Worm (Caenorhabditis elegans) whole organism, L3 larva: ENCODE measurements around the gene C25H3.10.

Experiments used
- R02D3.7 ChIP-seq: fragments of 150-350 bp; optimal IDR thresholded peaks from 2 replicates; lab custom pipeline; 2014; ENCODE audit warnings: missing biosample characterization, missing genetic modification characterization
- aly-2 ChIP-seq: fragments of 150-350 bp; optimal IDR thresholded peaks from 2 replicates; lab custom pipeline; 2014; ENCODE audit warnings: missing biosample characterization, missing genetic modification characterization
- ama-1 ChIP-seq: fragments of 150-350 bp; optimal IDR thresholded peaks from 2 replicates; lab custom pipeline; 2018
- ceh-16 ChIP-seq: sonication (generic microtip); optimal IDR thresholded peaks from 2 replicates; lab custom pipeline; 2017; ENCODE audit warnings: missing biosample characterization, missing genetic modification characterization
- ceh-9 ChIP-seq: sonication (generic microtip); optimal IDR thresholded peaks from 2 replicates; lab custom pipeline; 2018; ENCODE audit warnings: missing biosample characterization, missing genetic modification characterization
- daf-12 ChIP-seq: fragments of 150-350 bp; optimal IDR thresholded peaks from 2 replicates; lab custom pipeline; 2014; ENCODE audit warnings: missing biosample characterization, missing genetic modification reagents, missing genetic modification characterization
- egl-27 ChIP-seq: sonication (generic microtip); optimal IDR thresholded peaks from 4 replicates; lab custom pipeline; 2017; ENCODE audit warnings: missing biosample characterization, missing genetic modification reagents, missing genetic modification characterization
- egl-5 ChIP-seq: fragments of 150-350 bp; optimal IDR thresholded peaks from 2 replicates; lab custom pipeline; 2017; ENCODE audit warnings: missing biosample characterization, missing genetic modification reagents, missing genetic modification characterization, inconsistent platforms
- elt-1 ChIP-seq: fragments of 150-350 bp; optimal IDR thresholded peaks from 2 replicates; lab custom pipeline; 2014; ENCODE audit warnings: missing biosample characterization, missing genetic modification characterization
- elt-2 ChIP-seq: sonication (generic microtip); optimal IDR thresholded peaks from 2 replicates; lab custom pipeline; 2016; ENCODE audit warnings: missing genetic modification reagents, mild to moderate bottlenecking, missing genetic modification characterization, missing compliant biosample characterization
- eor-1 ChIP-seq, 2 experiments: fragments of 150-350 bp; optimal IDR thresholded peaks; 2 replicates each; lab custom pipeline; 2014 to 2018; ENCODE audit warnings: missing biosample characterization in 2 of 2, missing genetic modification characterization in 2 of 2
- fkh-2 ChIP-seq: fragments of 150-350 bp; optimal IDR thresholded peaks from 2 replicates; lab custom pipeline; 2014; ENCODE audit warnings: missing biosample characterization, missing genetic modification reagents, missing genetic modification characterization
- fos-1 ChIP-seq: fragments of 150-350 bp; optimal IDR thresholded peaks from 2 replicates; lab custom pipeline; 2014; ENCODE audit warnings: missing biosample characterization, missing genetic modification characterization
- hmg-11 ChIP-seq: sonication (generic microtip); optimal IDR thresholded peaks from 2 replicates; lab custom pipeline; 2016; ENCODE audit warnings: missing genetic modification characterization, missing compliant biosample characterization
- jun-1 ChIP-seq: fragments of 150-350 bp; optimal IDR thresholded peaks from 2 replicates; lab custom pipeline; 2014; ENCODE audit warnings: missing biosample characterization, missing genetic modification reagents, missing genetic modification characterization
- lin-15B ChIP-seq: fragments of 150-350 bp; optimal IDR thresholded peaks from 2 replicates; lab custom pipeline; 2014; ENCODE audit warnings: missing biosample characterization, missing genetic modification characterization
- lin-39 ChIP-seq: fragments of 150-350 bp; optimal IDR thresholded peaks from 2 replicates; lab custom pipeline; 2018; ENCODE audit warnings: missing biosample characterization, missing genetic modification reagents, missing genetic modification characterization
- lsy-12 ChIP-seq: sonication (generic microtip); optimal IDR thresholded peaks from 2 replicates; lab custom pipeline; 2016; ENCODE audit warnings: mild to moderate bottlenecking, missing genetic modification characterization, missing compliant biosample characterization
- nfya-1 ChIP-seq: sonication (generic microtip); optimal IDR thresholded peaks from 2 replicates; lab custom pipeline; 2017; ENCODE audit warnings: missing genetic modification characterization, mild to moderate bottlenecking, missing compliant biosample characterization, antibody characterized with exemption, moderate library complexity; ENCODE audit not compliant: insufficient read depth
- nhr-12 ChIP-seq: fragments of 150-350 bp; optimal IDR thresholded peaks from 2 replicates; lab custom pipeline; 2014; ENCODE audit warnings: missing biosample characterization, missing genetic modification characterization
- nhr-237 ChIP-seq: fragments of 150-350 bp; optimal IDR thresholded peaks from 2 replicates; lab custom pipeline; 2014; ENCODE audit warnings: missing biosample characterization, missing genetic modification characterization
- nhr-25 ChIP-seq: sonication (generic microtip); optimal IDR thresholded peaks from 2 replicates; lab custom pipeline; 2017; ENCODE audit warnings: missing biosample characterization, missing genetic modification characterization
- nhr-28 ChIP-seq: fragments of 150-350 bp; optimal IDR thresholded peaks from 2 replicates; lab custom pipeline; 2014; ENCODE audit warnings: missing biosample characterization, missing genetic modification characterization
- nhr-43 ChIP-seq: sonication (generic microtip); optimal IDR thresholded peaks from 2 replicates; lab custom pipeline; 2016; ENCODE audit warnings: mild to moderate bottlenecking, missing genetic modification characterization, missing compliant biosample characterization; ENCODE audit not compliant: poor library complexity, severe bottlenecking
- nhr-67 ChIP-seq: fragments of 150-350 bp; optimal IDR thresholded peaks from 2 replicates; lab custom pipeline; 2014; ENCODE audit warnings: missing biosample characterization, missing genetic modification characterization
- nhr-76 ChIP-seq: fragments of 150-350 bp; sonication (generic microtip); optimal IDR thresholded peaks from 5 replicates; lab custom pipeline; 2014; ENCODE audit warnings: missing biosample characterization, missing genetic modification characterization
- pha-4 ChIP-seq: fragments of 150-350 bp; optimal IDR thresholded peaks from 2 replicates; lab custom pipeline; 2014; ENCODE audit warnings: missing biosample characterization, missing genetic modification reagents, missing genetic modification characterization
- pqm-1 ChIP-seq: fragments of 150-350 bp; optimal IDR thresholded peaks from 2 replicates; lab custom pipeline; 2017; ENCODE audit warnings: missing biosample characterization, missing genetic modification characterization, inconsistent platforms
- sea-2 ChIP-seq: fragments of 150-350 bp; sonication (generic microtip); optimal IDR thresholded peaks from 4 replicates; lab custom pipeline; 2014; ENCODE audit warnings: missing biosample characterization, missing genetic modification reagents, missing genetic modification characterization
- skn-1 ChIP-seq: fragments of 150-350 bp; optimal IDR thresholded peaks from 2 replicates; lab custom pipeline; 2014; ENCODE audit warnings: missing biosample characterization, missing genetic modification characterization
- snpc-4 ChIP-seq: fragments of 150-350 bp; optimal IDR thresholded peaks from 2 replicates; lab custom pipeline; 2014; ENCODE audit warnings: missing biosample characterization, missing genetic modification characterization
- tbx-2 ChIP-seq: sonication (generic microtip); optimal IDR thresholded peaks from 2 replicates; lab custom pipeline; 2016; ENCODE audit warnings: mild to moderate bottlenecking, missing genetic modification characterization, missing compliant biosample characterization
- unc-62 ChIP-seq: fragments of 150-350 bp; sonication (generic microtip); optimal IDR thresholded peaks from 4 replicates; lab custom pipeline; 2014; ENCODE audit warnings: missing biosample characterization, missing genetic modification reagents, missing genetic modification characterization
- ztf-11 ChIP-seq: fragments of 150-350 bp; optimal IDR thresholded peaks from 2 replicates; lab custom pipeline; 2014; ENCODE audit warnings: missing biosample characterization, missing genetic modification characterization
- ztf-4 ChIP-seq: fragments of 150-350 bp; optimal IDR thresholded peaks from 2 replicates; lab custom pipeline; 2014; ENCODE audit warnings: missing biosample characterization, missing genetic modification characterization

C25H3.10 gene

DNA sequence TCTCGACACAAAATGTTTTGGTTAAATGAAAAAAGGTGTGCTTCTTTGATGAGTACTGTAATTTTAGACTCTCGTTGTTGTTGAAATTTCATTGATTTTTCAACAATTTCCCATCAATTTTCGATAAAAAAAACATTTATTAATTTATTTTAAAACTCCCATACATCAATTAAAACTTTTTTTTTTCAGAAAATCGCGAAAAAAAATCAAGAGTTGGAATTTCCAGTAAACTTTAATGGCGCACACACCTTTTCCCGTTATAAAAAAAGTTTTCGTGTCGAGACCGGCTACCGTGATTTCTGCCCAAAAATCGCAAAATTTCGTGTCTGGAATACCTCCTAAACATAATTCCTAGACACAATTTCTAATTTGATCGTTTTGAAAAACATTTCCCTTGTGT is 4.0 kb downstream of the C25H3.10 start, which contains the start of gene C25H3.14:
Gene C25H3.14, plus strand, starts transcription at position 301 of the 400 bp plus-strand sequence.
- TF ChIP-seq nfya-1 = no peak
- TF ChIP-seq snpc-4 = no peak
- TF ChIP-seq nhr-67 (tag; lab: Kevin White, UChicago) = no peak
- TF ChIP-seq lsy-12 = no peak
- TF ChIP-seq egl-27 (tag; lab: Kevin White, UChicago) = no peak
- no peak for TF ChIP-seq nhr-12
- TF ChIP-seq nhr-28 (tag; lab: Kevin White, UChicago) = no peak
- no peak for TF ChIP-seq elt-1 (tag; lab: Kevin White, UChicago)
- TF ChIP-seq pqm-1 (tag; lab: Kevin White, UChicago) = no peak
- no peak for TF ChIP-seq lin-15B

DNA sequence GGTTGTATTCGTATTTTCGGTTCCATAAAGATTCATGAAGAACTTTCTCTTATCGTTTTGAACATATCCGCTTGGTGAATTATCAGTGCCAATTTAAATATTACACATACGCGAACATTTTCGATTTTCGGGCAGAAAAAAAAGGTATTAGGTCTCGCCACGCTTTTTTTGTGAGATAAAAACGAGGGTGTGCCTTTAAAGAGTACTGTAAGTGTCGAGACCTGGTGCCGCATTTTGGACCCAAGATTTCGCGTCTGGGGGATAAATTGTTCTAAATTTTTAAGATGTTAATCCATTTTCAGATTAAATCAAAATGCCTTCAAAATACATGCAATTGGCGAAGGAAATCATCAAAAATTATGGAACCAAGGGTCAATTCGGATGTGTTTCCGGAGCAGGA is 4.9 kb downstream of the C25H3.10 start, which contains the start of gene C25H3.3:
Gene C25H3.3, plus strand, starts transcription at position 301 of the 400 bp plus-strand sequence.
- TF ChIP-seq ceh-9 (tag; lab: Kevin White, UChicago) (no peak), tbx-2 (tag; lab: Kevin White, UChicago) (no peak), sea-2 (no peak), skn-1 (tag; lab: Kevin White, UChicago) (no peak), egl-5 (tag; lab: Kevin White, UChicago) (no peak), ztf-11 (tag; lab: Kevin White, UChicago) (no peak), ceh-16 (tag; lab: Kevin White, UChicago) (no peak), nhr-12 (no peak), ztf-4 (tag; lab: Kevin White, UChicago) (no peak), eor-1 (tag; optimal IDR thresholded peaks at IDR 0.05; lab: Kevin White, UChicago) (no peak), pqm-1 (tag; lab: Kevin White, UChicago) (no peak), nhr-237 (tag; lab: Kevin White, UChicago) (no peak), R02D3.7 (tag; lab: Kevin White, UChicago) (no peak), fkh-2 (tag; lab: Kevin White, UChicago) (no peak)

DNA sequence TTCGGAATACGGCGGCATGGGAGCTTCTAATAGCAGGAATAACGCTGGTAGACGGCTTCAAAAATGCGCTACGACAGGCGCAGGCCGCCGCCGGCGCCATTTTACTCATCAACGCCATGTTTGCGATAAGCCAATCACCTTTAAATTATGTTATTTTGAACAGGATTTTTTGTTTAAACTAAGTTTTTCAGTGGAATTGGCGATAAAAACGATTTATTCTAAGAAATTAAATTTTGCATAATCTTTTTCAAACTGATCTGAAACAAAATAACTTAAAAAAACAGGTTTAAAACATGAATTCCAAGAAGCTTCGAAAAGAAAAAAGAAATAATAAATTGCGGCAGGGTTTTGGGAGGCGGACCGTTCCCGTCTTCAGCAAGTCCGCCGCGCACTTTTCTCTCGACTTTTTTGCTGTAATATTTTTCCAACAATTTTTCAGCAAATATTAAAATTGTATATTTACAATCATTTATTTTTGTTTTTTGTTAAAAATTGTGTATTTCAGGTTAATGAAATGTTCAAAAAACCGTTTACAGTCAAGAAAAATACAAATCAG is 7.5 kb downstream of the C25H3.10 start, which contains the start of the genes ndub-5 and eif-2D:
Gene ndub-5, minus strand, starts transcription at position 138 of the 556 bp plus-strand sequence.
Gene eif-2D, plus strand, starts transcription at position 506 of the 556 bp plus-strand sequence.
- TF ChIP-seq jun-1 (tag; lab: Kevin White, UChicago) (no peak), nhr-25 (tag; lab: Kevin White, UChicago) (no peak), fos-1 (no peak), pha-4 (tag; lab: Kevin White, UChicago) (peak; percentile 26), nfya-1 (peak; percentile 42), snpc-4 (peak; percentile 18), aly-2 (tag; lab: Kevin White, UChicago) (no peak), hmg-11 (peak; percentile 6), nhr-12 (no peak), elt-2 (tag; lab: Kevin White, UChicago) (peak; percentile 15), skn-1 (tag; lab: Kevin White, UChicago) (no peak), daf-12 (tag; lab: Kevin White, UChicago) (no peak)

DNA sequence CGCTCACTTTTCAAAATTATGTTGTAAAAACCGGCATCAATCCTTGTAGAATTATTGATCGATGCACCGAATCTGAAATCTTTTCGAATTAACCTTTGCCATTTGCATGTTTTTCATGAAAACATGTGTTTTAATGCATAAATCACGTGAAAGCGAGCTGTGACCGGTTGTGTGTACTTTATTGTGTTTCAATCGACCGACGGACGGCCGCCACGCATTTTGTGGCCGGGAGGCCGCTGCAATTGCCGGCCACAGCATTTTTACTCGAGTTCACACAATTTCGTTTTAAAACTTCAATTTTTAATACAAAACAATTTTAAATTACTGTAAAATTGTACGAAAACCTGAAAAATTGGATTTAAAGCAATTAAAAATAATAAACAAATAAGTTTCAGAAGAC is 9.8 kb downstream of the C25H3.10 start, which contains the start of gene C25H3.11:
Gene C25H3.11, minus strand, starts transcription at position 82 of the 400 bp plus-strand sequence.
- TF ChIP-seq ama-1 (lab: Kevin White, UChicago) = peak; percentile 52
- peak; percentile 4 for TF ChIP-seq lsy-12
- TF ChIP-seq pha-4 (tag; lab: Kevin White, UChicago) = peak; percentile 42
- peak; percentile 29 for TF ChIP-seq snpc-4
- peak; percentile 53 for TF ChIP-seq lin-15B
- no peak for TF ChIP-seq lin-39 (tag; lab: Kevin White, UChicago)
- TF ChIP-seq nhr-76 = no peak
- peak; percentile 67 for TF ChIP-seq nfya-1
- TF ChIP-seq pqm-1 (tag; lab: Kevin White, UChicago) = peak; percentile 26
- peak; percentile 70 for TF ChIP-seq elt-2 (tag; lab: Kevin White, UChicago)
- TF ChIP-seq fkh-2 (tag; lab: Kevin White, UChicago) = no peak

ce11 chrII:5680703-5681102 is 18.1 kb downstream of the C25H3.10 start, which contains the start of gene flp-27:
Gene flp-27 (plus strand): TSS chrII:5681003.
- no peak for TF ChIP-seq unc-62 (GFP tag; lab: Kevin White, UChicago)
- TF ChIP-seq pqm-1 (tag; lab: Kevin White, UChicago) = no peak
- TF ChIP-seq ztf-4 (tag; lab: Kevin White, UChicago) = no peak
- TF ChIP-seq nhr-43 (tag; lab: Kevin White, UChicago) = no peak
- TF ChIP-seq ceh-9 (tag; lab: Kevin White, UChicago) = no peak
- no peak for TF ChIP-seq sea-2
